Worm (Caenorhabditis elegans) whole organism, L4 larva: ENCODE results near the gene ZK809.9.

Source experiments
- F44E2.7 ChIP-seq: fragments of 200-800 bp; sonication (Bioruptor generic); IDR thresholded peaks from 2 replicates; pipeline ENCODE4 v2.1.2; 2022; ENCODE audit warnings: missing genetic modification characterization, missing compliant biosample characterization
- F49E8.2 ChIP-seq: sonication (generic microtip); optimal IDR thresholded peaks from 2 replicates; lab custom pipeline; 2016; ENCODE audit warnings: missing compliant biosample characterization, mild to moderate bottlenecking, missing genetic modification characterization, borderline replicate concordance
- ama-1 ChIP-seq: fragments of 150-350 bp; optimal IDR thresholded peaks from 2 replicates; lab custom pipeline; 2014; ENCODE audit warnings: inconsistent platforms, mixed read lengths
- egl-27 ChIP-seq: sonication (generic microtip); optimal IDR thresholded peaks from 3 replicates; lab custom pipeline; 2017; ENCODE audit warnings: missing biosample characterization, missing genetic modification reagents, missing genetic modification characterization
- jun-1 ChIP-seq: fragments of 150-350 bp; optimal IDR thresholded peaks from 2 replicates; lab custom pipeline; 2014; ENCODE audit warnings: missing biosample characterization, missing genetic modification reagents, missing genetic modification characterization
- lin-15B ChIP-seq: fragments of 150-350 bp; sonication (generic microtip); optimal IDR thresholded peaks from 3 replicates; lab custom pipeline; 2014; ENCODE audit warnings: missing biosample characterization, missing genetic modification characterization
- mep-1 ChIP-seq: fragments of 150-350 bp; sonication (generic microtip); optimal IDR thresholded peaks from 3 replicates; lab custom pipeline; 2014; ENCODE audit warnings: missing biosample characterization, missing genetic modification characterization

DNA sequence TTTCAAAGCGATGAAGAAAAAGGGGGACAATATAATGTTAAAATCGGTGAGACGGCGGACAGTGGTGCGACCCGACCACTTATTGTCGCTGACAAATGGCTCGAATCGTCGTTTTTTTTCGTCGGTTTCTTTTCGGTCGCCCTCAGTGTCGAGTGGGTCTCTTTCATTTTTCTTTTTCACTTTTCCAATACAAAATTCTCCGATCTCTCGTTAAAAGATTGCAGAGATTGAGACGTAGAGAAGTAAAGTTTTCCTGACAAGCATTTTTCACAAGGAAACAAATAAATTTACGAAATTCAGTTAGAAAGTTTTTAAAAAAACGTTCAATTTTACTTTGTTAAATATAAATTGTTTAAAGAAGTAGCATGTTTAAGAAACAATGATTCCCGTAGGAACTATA, 26.4 kb downstream of the ZK809.9 start:
- TF ChIP-seq mep-1 (tag; lab: Kevin White, UChicago) (no peak), ama-1 (lab: Kevin White, UChicago) (no peak), egl-27 (tag; lab: Kevin White, UChicago) (no peak), jun-1 (no peak), F49E8.2 (tag; lab: Kevin White, UChicago) (no peak), lin-15B (tag; lab: Kevin White, UChicago) (no peak), F44E2.7 (GFP tag; lab: Robert Waterston, UW) (no peak)
